Fruit fly (Drosophila melanogaster): ENCODE results near the gene CG34057.

The CG34057 gene

DNA sequence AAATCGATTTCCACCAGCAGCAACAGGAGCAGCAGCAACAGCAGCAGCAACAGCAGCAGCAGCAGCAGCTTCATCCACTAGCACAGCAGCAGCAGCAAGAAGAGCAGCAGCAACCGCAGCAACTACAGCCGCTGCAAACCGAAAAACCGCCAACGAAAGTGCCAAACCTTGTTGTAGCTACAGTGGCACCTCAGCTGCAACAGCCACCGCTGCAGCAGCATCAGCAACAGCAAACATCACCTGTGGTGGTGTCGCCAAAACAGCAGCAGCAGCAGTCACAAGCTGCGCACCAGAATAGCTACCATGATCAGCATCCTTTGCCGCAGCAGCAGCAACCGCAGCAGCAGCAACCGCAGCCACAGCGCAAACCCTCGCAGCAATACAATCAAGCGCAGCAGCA lies 8.8 kb upstream of the CG34057 start:
- no peak for TF ChIP-seq cyc (GFP tag; optimal IDR thresholded peaks at IDR 0.05)
- no peak for TF ChIP-seq CG10669 (GFP tag; optimal IDR thresholded peaks at IDR 0.05)
- no peak for TF ChIP-seq CG11762 (GFP tag; optimal IDR thresholded peaks at IDR 0.05; ENCODE audit: insufficient read depth)
- no peak for TF ChIP-seq Ets96B (tag; optimal IDR thresholded peaks at IDR 0.05)
- TF ChIP-seq CG9139 (GFP tag; optimal IDR thresholded peaks at IDR 0.05) = no peak
- TF ChIP-seq vri (GFP tag; optimal IDR thresholded peaks at IDR 0.05) = no peak
- no peak for TF ChIP-seq CG6276 (GFP tag; optimal IDR thresholded peaks at IDR 0.05)
- no peak for TF ChIP-seq Ets21C (GFP tag; optimal IDR thresholded peaks at IDR 0.05)
- TF ChIP-seq CG1621 (tag; optimal IDR thresholded peaks at IDR 0.05) = no peak
- no peak for TF ChIP-seq Lpt (GFP tag; optimal IDR thresholded peaks at IDR 0.05)

DNA sequence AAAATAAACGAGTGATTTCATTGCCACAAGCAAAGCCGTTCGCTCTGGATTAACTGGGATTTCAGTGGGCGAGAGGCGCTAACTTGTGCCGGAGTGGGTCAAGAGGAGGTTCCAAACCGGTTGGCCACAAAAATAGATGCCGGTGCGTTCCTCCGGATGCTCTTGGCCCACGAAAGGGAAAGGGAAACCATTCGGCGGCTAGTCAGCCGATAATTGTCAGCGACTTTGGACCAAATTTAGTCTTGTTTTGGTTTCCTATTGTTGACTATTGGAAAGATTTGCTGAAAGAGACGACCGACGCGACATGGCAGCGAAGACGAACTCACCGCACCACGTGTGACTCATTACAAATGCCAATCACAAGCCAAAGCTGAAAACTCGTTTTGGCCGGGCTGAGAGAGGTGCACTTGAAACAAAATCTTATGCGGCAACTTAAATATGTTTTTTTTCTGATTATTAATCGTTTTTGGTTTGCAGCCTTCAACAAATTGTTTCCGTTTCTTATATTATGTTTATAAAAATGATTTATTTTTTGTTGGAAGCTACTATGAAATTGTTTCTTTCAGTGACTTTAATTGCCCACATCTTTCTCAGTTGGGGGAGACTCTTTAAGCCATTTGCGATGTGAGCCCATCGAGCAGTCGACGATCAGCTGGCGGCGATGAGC lies 1.7 kb upstream of the CG34057 start, which contains the start of gene CG34056:
Gene CG34056, plus strand, starts transcription at position 638 of the 667 bp plus-strand sequence.
- TF ChIP-seq Sox102F (GFP tag; optimal IDR thresholded peaks at IDR 0.05) (peak; percentile 96), Gug (GFP tag; IDR thresholded peaks at IDR 0.05) (peak; percentile 96), CG6792 (GFP tag; optimal IDR thresholded peaks at IDR 0.05) (peak; percentile 98), Ets21C (GFP tag; optimal IDR thresholded peaks at IDR 0.05) (peak; percentile 91), achi (GFP tag; optimal IDR thresholded peaks at IDR 0.05) (peak; percentile 98), fd59A (GFP tag; optimal IDR thresholded peaks at IDR 0.05) (peak; percentile 94), cyc (GFP tag; optimal IDR thresholded peaks at IDR 0.05) (peak; percentile 97), fkh (GFP tag; optimal IDR thresholded peaks at IDR 0.05) (peak; percentile 42), CG8632 (GFP tag; optimal IDR thresholded peaks at IDR 0.05) (peak; percentile 97), eg (GFP tag; IDR thresholded peaks at IDR 0.05) (peak; percentile 99), CG3032 (tag; optimal IDR thresholded peaks at IDR 0.05) (peak; percentile 97), OdsH (GFP tag; optimal IDR thresholded peaks at IDR 0.05) (peak; percentile 98), lz (GFP tag; optimal IDR thresholded peaks at IDR 0.05) (peak; percentile 96), net (GFP tag; optimal IDR thresholded peaks at IDR 0.05) (peak; percentile 96), Met (GFP tag; optimal IDR thresholded peaks at IDR 0.05) (peak; percentile 97), CG8119 (GFP tag; IDR thresholded peaks at IDR 0.05) (peak; percentile 99), Sox15 (GFP tag; optimal IDR thresholded peaks at IDR 0.05) (peak; percentile 93), fd85E (GFP tag; optimal IDR thresholded peaks at IDR 0.05) (peak; percentile 92), Ets96B (tag; optimal IDR thresholded peaks at IDR 0.05) (peak; percentile 98), CG16779 (tag; optimal IDR thresholded peaks at IDR 0.05) (peak; percentile 93), CG32006 (GFP tag; optimal IDR thresholded peaks at IDR 0.05) (peak; percentile 97), svp (GFP tag) (peak; percentile 98), CG9139 (GFP tag; optimal IDR thresholded peaks at IDR 0.05) (peak; percentile 97), pdm3 (GFP tag; optimal IDR thresholded peaks at IDR 0.05) (peak; percentile 97), CG11902 (GFP tag; optimal IDR thresholded peaks at IDR 0.05) (peak; percentile 94), acj6 (GFP tag; optimal IDR thresholded peaks at IDR 0.05) (peak; percentile 97), CG11294 (GFP tag; IDR thresholded peaks at IDR 0.05) (peak; percentile 95), CG6808 (GFP tag; optimal IDR thresholded peaks at IDR 0.05) (peak; percentile 97), CG15336 (GFP tag; IDR thresholded peaks at IDR 0.05) (peak; percentile 99), Sox14 (GFP tag; optimal IDR thresholded peaks at IDR 0.05) (peak; percentile 96), CG8319 (GFP tag; optimal IDR thresholded peaks at IDR 0.05) (peak; percentile 96), dsx (GFP tag; optimal IDR thresholded peaks at IDR 0.05; ENCODE audit: poor library complexity, severe bottlenecking) (peak; percentile 95), dac (GFP tag; optimal IDR thresholded peaks at IDR 0.05) (peak; percentile 89), Eip75B (GFP tag; optimal IDR thresholded peaks at IDR 0.05) (peak; percentile 98), CG34406 (GFP tag; optimal IDR thresholded peaks at IDR 0.05) (peak; percentile 97), Blimp-1 (GFP tag; optimal IDR thresholded peaks at IDR 0.05) (peak; percentile 89), spab (GFP tag; optimal IDR thresholded peaks at IDR 0.05) (peak; percentile 97), Hr4 (GFP tag; optimal IDR thresholded peaks at IDR 0.05) (peak; percentile 96), CG6163 (GFP tag; IDR thresholded peaks at IDR 0.05) (peak; percentile 99), CG1621 (tag; optimal IDR thresholded peaks at IDR 0.05) (peak; percentile 90), CG4318 (GFP tag; optimal IDR thresholded peaks at IDR 0.05) (peak; percentile 92), topi (GFP tag; optimal IDR thresholded peaks at IDR 0.05) (peak; percentile 98), salr (GFP tag; optimal IDR thresholded peaks at IDR 0.05) (peak; percentile 85 to 95), Hr39 (GFP tag; optimal IDR thresholded peaks at IDR 0.05) (peak; percentile 93)
